Fruit fly (Drosophila melanogaster) whole organism: ENCODE results near the gene CG9525.

Source experiments
- CG8478 ChIP-seq: fragments of >200 bp; optimal IDR thresholded peaks from 2 replicates; lab custom pipeline; 2018; ENCODE audit warnings: inconsistent platforms
- Dll ChIP-seq: fragments of >200 bp; optimal IDR thresholded peaks from 2 replicates; lab custom pipeline; 2017
- EcR ChIP-seq, 2 experiments: fragments of >200 bp; optimal IDR thresholded peaks; 2 replicates each; lab custom pipeline; 2017; ENCODE audit warnings: missing biosample characterization in 2 of 2, missing genetic modification characterization in 2 of 2, missing genetic modification reagents in 2 of 2
- pan ChIP-seq: fragments of >200 bp; optimal IDR thresholded peaks from 2 replicates; lab custom pipeline; 2017
- psq ChIP-seq: fragments of >200 bp; optimal IDR thresholded peaks from 2 replicates; lab custom pipeline; 2017
- usp ChIP-seq: fragments of >200 bp; optimal IDR thresholded peaks from 2 replicates; lab custom pipeline; 2017; ENCODE audit warnings: missing biosample characterization, missing genetic modification characterization, mixed read lengths

- TF ChIP-seq usp (GFP tag; lab: Kevin White, UChicago) (no peak), Dll (no peak), pan (no peak), EcR (GFP tag; optimal IDR thresholded peaks at IDR 0.05; lab: Kevin White, UChicago) (no peak), CG8478 (lab: Kevin White, UChicago) (no peak), psq (no peak)
Observed at dm6 chr2L:8959001-8959461, 3.1 kb downstream of the CG9525 start, which contains the start of gene CG31886.
